Worm (Caenorhabditis elegans) whole organism, mixed stage, embryonic: ENCODE results near the gene clc-12.

Source experiments
- ceh-39 ChIP-seq: fragments of 150-350 bp; optimal IDR thresholded peaks from 2 replicates; lab custom pipeline; 2014; ENCODE audit warnings: missing biosample characterization, missing genetic modification characterization
- ceh-43 ChIP-seq: fragments of 200-800 bp; sonication (Bioruptor generic); optimal IDR thresholded peaks from 2 replicates; lab custom pipeline; 2018; ENCODE audit warnings: mild to moderate bottlenecking, missing genetic modification characterization, moderate library complexity, missing compliant biosample characterization
- ceh-83 ChIP-seq: fragments of 200-800 bp; sonication (Bioruptor generic); optimal IDR thresholded peaks from 2 replicates; lab custom pipeline; 2018; ENCODE audit warnings: mild to moderate bottlenecking, missing genetic modification characterization, missing compliant biosample characterization
- ces-1 ChIP-seq: fragments of 150-350 bp; optimal IDR thresholded peaks from 2 replicates; lab custom pipeline; 2014; ENCODE audit warnings: missing biosample characterization, missing genetic modification reagents, missing genetic modification characterization
- cnd-1 ChIP-seq: fragments of 200-800 bp; sonication (Bioruptor generic); optimal IDR thresholded peaks from 2 replicates; lab custom pipeline; 2018; ENCODE audit warnings: mild to moderate bottlenecking, missing genetic modification characterization, missing compliant biosample characterization
- drap-1 ChIP-seq: fragments of 200-800 bp; sonication (Bioruptor generic); optimal IDR thresholded peaks from 3 replicates; lab custom pipeline; 2018; ENCODE audit warnings: mild to moderate bottlenecking, missing genetic modification characterization, missing compliant biosample characterization
- elt-3 ChIP-seq: fragments of 150-350 bp; optimal IDR thresholded peaks from 2 replicates; lab custom pipeline; 2014; ENCODE audit warnings: missing biosample characterization, missing genetic modification characterization
- flh-1 ChIP-seq: fragments of 200-800 bp; sonication (Bioruptor generic); optimal IDR thresholded peaks from 2 replicates; lab custom pipeline; 2018; ENCODE audit warnings: mild to moderate bottlenecking, missing genetic modification characterization, moderate library complexity, missing compliant biosample characterization
- ham-2 ChIP-seq: fragments of 200-800 bp; sonication (Bioruptor generic); optimal IDR thresholded peaks from 2 replicates; lab custom pipeline; 2018; ENCODE audit warnings: mild to moderate bottlenecking, missing genetic modification characterization, missing compliant biosample characterization
- hlh-1 ChIP-seq: fragments of 150-350 bp; optimal IDR thresholded peaks from 2 replicates; lab custom pipeline; 2014; ENCODE audit warnings: missing biosample characterization, missing genetic modification reagents, missing genetic modification characterization
- lin-32 ChIP-seq: fragments of 200-800 bp; sonication (Bioruptor generic); optimal IDR thresholded peaks from 2 replicates; lab custom pipeline; 2018; ENCODE audit warnings: mild to moderate bottlenecking, missing genetic modification characterization, missing compliant biosample characterization
- lsy-2 ChIP-seq: fragments of 150-350 bp; optimal IDR thresholded peaks from 2 replicates; lab custom pipeline; 2014; ENCODE audit warnings: missing biosample characterization, missing genetic modification characterization
- mab-5 ChIP-seq: fragments of 150-350 bp; optimal IDR thresholded peaks from 2 replicates; lab custom pipeline; 2014; ENCODE audit warnings: missing biosample characterization, missing genetic modification characterization
- mep-1 ChIP-seq: fragments of 150-350 bp; optimal IDR thresholded peaks from 2 replicates; lab custom pipeline; 2017; ENCODE audit warnings: missing biosample characterization, missing genetic modification reagents, missing genetic modification characterization, inconsistent platforms
- mls-2 ChIP-seq: sonication (generic microtip); optimal IDR thresholded peaks from 2 replicates; lab custom pipeline; 2016; ENCODE audit warnings: mild to moderate bottlenecking, missing genetic modification characterization, moderate library complexity, missing compliant biosample characterization
- nhr-12 ChIP-seq: fragments of 150-350 bp; optimal IDR thresholded peaks from 2 replicates; lab custom pipeline; 2014; ENCODE audit warnings: missing biosample characterization, missing genetic modification characterization
- nhr-2 ChIP-seq: fragments of 150-350 bp; optimal IDR thresholded peaks from 2 replicates; lab custom pipeline; 2014; ENCODE audit warnings: missing biosample characterization, missing genetic modification characterization
- nhr-237 ChIP-seq: fragments of 150-350 bp; optimal IDR thresholded peaks from 2 replicates; lab custom pipeline; 2014; ENCODE audit warnings: missing biosample characterization, missing genetic modification characterization
- nhr-28 ChIP-seq: fragments of 150-350 bp; optimal IDR thresholded peaks from 2 replicates; lab custom pipeline; 2014; ENCODE audit warnings: missing biosample characterization, missing genetic modification characterization
- pha-4 ChIP-seq: fragments of 150-350 bp; optimal IDR thresholded peaks from 2 replicates; lab custom pipeline; 2018; ENCODE audit warnings: missing biosample characterization, missing genetic modification reagents, missing genetic modification characterization
- sem-2 ChIP-seq: fragments of 200-800 bp; sonication (Bioruptor generic); optimal IDR thresholded peaks from 2 replicates; lab custom pipeline; 2018; ENCODE audit warnings: mild to moderate bottlenecking, missing genetic modification characterization, missing compliant biosample characterization
- snpc-4 ChIP-seq: fragments of 150-350 bp; optimal IDR thresholded peaks from 2 replicates; lab custom pipeline; 2014; ENCODE audit warnings: missing biosample characterization, missing genetic modification characterization
- sptf-1 ChIP-seq: sonication (generic microtip); optimal IDR thresholded peaks from 2 replicates; lab custom pipeline; 2017; ENCODE audit warnings: mild to moderate bottlenecking, missing genetic modification characterization, moderate library complexity, missing compliant biosample characterization
- tbx-8 ChIP-seq: fragments of 200-800 bp; sonication (Bioruptor generic); optimal IDR thresholded peaks from 2 replicates; lab custom pipeline; 2018; ENCODE audit warnings: mild to moderate bottlenecking, missing genetic modification characterization, moderate library complexity, missing compliant biosample characterization
- unc-39 ChIP-seq: fragments of 150-350 bp; optimal IDR thresholded peaks from 2 replicates; lab custom pipeline; 2014; ENCODE audit warnings: missing biosample characterization, missing genetic modification characterization
- zip-8 ChIP-seq: fragments of 150-350 bp; optimal IDR thresholded peaks from 2 replicates; lab custom pipeline; 2014; ENCODE audit warnings: missing biosample characterization, missing genetic modification characterization
- ztf-11 ChIP-seq: fragments of 150-350 bp; optimal IDR thresholded peaks from 2 replicates; lab custom pipeline; 2014; ENCODE audit warnings: missing biosample characterization, missing genetic modification characterization

Gene clc-12

ce11 chrV:17009342-17010064 lies at the start of gene clc-12, which contains the start of gene clec-240:
Gene clc-12, minus strand, starts transcription at chrV:17009388.
Gene clec-240, plus strand, starts transcription at chrV:17010014.
- TF ChIP-seq pha-4 (tag; lab: Kevin White, UChicago) = no peak

DNA sequence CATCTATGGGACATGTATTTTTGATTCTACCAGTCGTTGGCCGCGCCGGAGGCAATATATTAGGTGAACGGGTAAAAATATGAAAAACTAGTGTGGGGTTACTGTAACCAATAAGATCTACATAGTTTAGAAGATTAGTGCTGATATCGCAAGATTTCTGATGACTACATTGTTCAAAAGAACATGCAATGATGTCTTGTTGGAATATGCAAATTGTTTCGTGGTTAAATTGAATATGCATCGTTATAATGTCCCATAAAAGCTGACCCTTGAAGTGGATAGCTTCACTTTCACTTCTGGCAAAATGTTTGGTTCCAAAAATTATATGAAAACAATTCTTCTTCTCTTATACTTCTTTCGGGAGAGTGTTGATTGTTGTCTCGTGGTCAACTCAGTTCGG lies 35.3 kb upstream of the clc-12 start, which contains the start of gene F28B1.2:
Gene F28B1.2 (plus strand): TSS at position 301 of the 400 bp plus-strand sequence.
- no peak for TF ChIP-seq ceh-43
- TF ChIP-seq zip-8 (tag; lab: Kevin White, UChicago) = no peak
- TF ChIP-seq nhr-237 (tag; lab: Kevin White, UChicago) = no peak
- no peak for TF ChIP-seq ceh-39
- no peak for TF ChIP-seq nhr-2 (tag; lab: Kevin White, UChicago)
- no peak for TF ChIP-seq nhr-28 (tag; lab: Kevin White, UChicago)
- no peak for TF ChIP-seq tbx-8 (GFP tag; lab: Kevin White, UChicago)
- TF ChIP-seq drap-1 = no peak
- no peak for TF ChIP-seq ham-2 (GFP tag; lab: Kevin White, UChicago)
- TF ChIP-seq mab-5 = no peak
- no peak for TF ChIP-seq pha-4 (tag; lab: Kevin White, UChicago)
- TF ChIP-seq, all 35 proteins: peak for 0

DNA sequence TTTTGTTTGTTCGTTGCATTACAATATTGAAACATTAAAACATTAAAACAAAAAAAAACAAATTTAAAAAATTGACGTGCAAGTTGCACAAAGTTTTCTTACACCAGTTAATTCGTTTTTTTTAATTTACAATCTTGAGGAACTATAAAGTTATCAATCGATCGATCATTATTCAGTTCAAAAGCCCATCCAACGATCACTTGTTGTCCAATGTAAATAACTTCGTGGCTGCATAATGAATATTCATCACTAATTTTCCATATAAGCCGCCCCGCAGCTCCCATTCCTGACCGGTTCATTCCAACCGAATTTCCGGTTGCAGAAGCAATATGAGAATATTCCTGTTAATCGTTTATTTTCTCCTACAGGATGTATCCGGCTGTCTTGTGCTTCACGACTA lies 33.1 kb upstream of the clc-12 start, which contains the start of gene hpo-33:
Gene hpo-33 (plus strand): TSS at position 301 of the 400 bp plus-strand sequence.
- no peak for TF ChIP-seq ceh-39
- no peak for TF ChIP-seq elt-3 (tag; lab: Kevin White, UChicago)

ce11 chrV:17035850-17036249 lies 26.7 kb upstream of the clc-12 start, which contains the start of gene srz-94:
Gene srz-94, minus strand, starts transcription at chrV:17035950.
- no peak for TF ChIP-seq cnd-1
- TF ChIP-seq pha-4 (tag; lab: Kevin White, UChicago) = no peak
- TF ChIP-seq sptf-1 (tag; lab: Kevin White, UChicago) = no peak
- no peak for TF ChIP-seq ceh-43
- no peak for TF ChIP-seq sem-2 (GFP tag; lab: Kevin White, UChicago)
- TF ChIP-seq zip-8 (tag; lab: Kevin White, UChicago) = no peak

ce11 chrV:17030430-17030829 lies 21.2 kb upstream of the clc-12 start:
- TF ChIP-seq ham-2 (GFP tag; lab: Kevin White, UChicago) (no peak), nhr-12 (tag; lab: Kevin White, UChicago) (no peak), drap-1 (no peak), lin-32 (GFP tag; lab: Kevin White, UChicago) (no peak)

DNA sequence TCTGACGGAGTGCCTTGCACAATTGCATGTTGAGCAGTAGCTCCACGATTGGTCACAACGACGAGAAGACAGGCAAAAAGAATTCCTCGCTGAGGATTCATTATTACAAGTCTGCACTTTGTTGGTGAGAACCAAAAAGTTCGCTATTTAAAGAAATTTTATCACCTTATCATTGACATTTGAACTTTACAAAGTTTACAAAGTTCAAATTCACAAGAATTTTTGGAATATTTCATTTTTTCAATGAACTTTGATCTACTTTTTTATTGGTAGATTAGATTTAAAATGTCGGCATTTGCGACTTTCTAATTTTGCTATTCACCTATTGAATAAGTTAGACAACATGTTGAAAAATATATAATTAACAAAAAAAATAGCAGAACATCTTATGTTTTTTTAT lies 17.1 kb upstream of the clc-12 start, which contains the start of gene F49H6.15:
Gene F49H6.15 (minus strand): TSS at position 101 of the 400 bp plus-strand sequence.
- TF ChIP-seq lsy-2 (tag; lab: Kevin White, UChicago) = no peak
- TF ChIP-seq flh-1 (GFP tag; lab: Kevin White, UChicago) = no peak
- TF ChIP-seq nhr-12 (tag; lab: Kevin White, UChicago) = no peak
- no peak for TF ChIP-seq drap-1
- TF ChIP-seq mep-1 (tag; lab: Kevin White, UChicago) = no peak
- no peak for TF ChIP-seq ham-2 (GFP tag; lab: Kevin White, UChicago)
- no peak for TF ChIP-seq ces-1 (GFP tag; lab: Kevin White, UChicago)
- no peak for TF ChIP-seq mls-2 (tag; lab: Kevin White, UChicago)
- no peak for TF ChIP-seq nhr-28 (tag; lab: Kevin White, UChicago)
- no peak for TF ChIP-seq ceh-83 (GFP tag; lab: Kevin White, UChicago)
- TF ChIP-seq snpc-4 (tag; lab: Kevin White, UChicago) = no peak
- TF ChIP-seq hlh-1 (tag; lab: Kevin White, UChicago) = no peak
- TF ChIP-seq unc-39 = no peak
- no peak for TF ChIP-seq nhr-237 (tag; lab: Kevin White, UChicago)
- no peak for TF ChIP-seq ztf-11 (tag; lab: Kevin White, UChicago)
- no peak for TF ChIP-seq ceh-39
- no peak for TF ChIP-seq pha-4 (tag; lab: Kevin White, UChicago)
